Fruit fly (Drosophila melanogaster) whole organism, wandering third instar larva: Measurements from ENCODE around the gene CG7912.

Source experiments
- Jra ChIP-seq: sonication (Bioruptor generic); optimal IDR thresholded peaks from 2 replicates; lab custom pipeline; 2016; ENCODE audit warnings: missing biosample characterization, missing genetic modification characterization
- Mio ChIP-seq: sonication (Bioruptor generic); optimal IDR thresholded peaks from 2 replicates; lab custom pipeline; 2016; ENCODE audit warnings: missing biosample characterization, missing genetic modification characterization
- N ChIP-seq: fragments of >200 bp; optimal IDR thresholded peaks from 2 replicates; lab custom pipeline; 2018; ENCODE audit warnings: missing biosample characterization, missing external identifiers, missing genetic modification characterization
- psq ChIP-seq: fragments of 200-800 bp; sonication (Bioruptor generic); optimal IDR thresholded peaks from 3 replicates; lab custom pipeline; 2017; ENCODE audit warnings: missing biosample characterization, mild to moderate bottlenecking, missing genetic modification characterization, moderate library complexity

DNA sequence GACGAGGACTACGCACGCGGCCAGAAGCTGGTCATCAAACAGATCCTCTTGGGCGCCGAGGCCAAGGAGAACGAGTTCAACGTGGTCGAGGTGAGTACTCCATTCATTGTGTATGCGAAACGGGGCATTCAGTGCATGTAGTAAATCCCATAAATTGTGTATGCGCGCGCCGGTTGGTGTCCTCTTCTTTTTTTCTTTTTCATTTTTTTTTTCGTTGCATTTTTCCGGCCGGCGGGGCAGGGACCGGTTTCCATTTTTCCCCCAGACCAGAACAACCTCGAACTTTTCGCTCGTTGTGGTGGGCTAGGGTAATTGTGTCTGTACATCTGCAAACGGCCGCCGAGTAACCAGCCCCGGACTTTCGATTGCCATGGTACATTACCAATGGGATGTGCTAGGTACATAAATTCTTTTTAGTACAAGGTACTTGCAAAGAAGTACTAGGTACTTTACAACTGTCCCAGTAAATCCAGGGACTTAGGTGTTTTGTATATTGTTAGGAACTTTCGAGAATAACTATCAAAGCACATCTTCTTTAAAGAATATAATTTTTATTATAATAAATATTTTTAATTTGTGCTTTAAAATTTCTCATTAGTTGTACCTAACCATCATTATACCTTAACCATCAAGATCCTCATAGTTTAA lies 3.5 kb downstream of the CG7912 start:
- TF ChIP-seq psq (GFP tag; lab: Kevin White, UChicago) (no peak), N (GFP tag; lab: Kevin White, UChicago) (no peak), Jra (GFP tag; lab: Kevin White, UChicago) (no peak), Mio (GFP tag; lab: Kevin White, UChicago) (no peak)
